Worm (Caenorhabditis elegans) whole organism, L1 larva: ENCODE results near the gene btbd-10.

Experiments used
- fos-1 ChIP-seq: fragments of 150-350 bp; optimal IDR thresholded peaks from 2 replicates; lab custom pipeline; 2014; ENCODE audit warnings: missing biosample characterization, missing genetic modification characterization
- hlh-4 ChIP-seq: sonication (generic microtip); optimal IDR thresholded peaks from 2 replicates; lab custom pipeline; 2016; ENCODE audit warnings: mild to moderate bottlenecking, missing genetic modification characterization, missing compliant biosample characterization
- nhr-11 ChIP-seq: fragments of 150-350 bp; optimal IDR thresholded peaks from 2 replicates; lab custom pipeline; 2014; ENCODE audit warnings: missing biosample characterization, missing genetic modification characterization
- nhr-12 ChIP-seq: sonication (generic microtip); optimal IDR thresholded peaks from 2 replicates; lab custom pipeline; 2017; ENCODE audit warnings: missing biosample characterization, missing genetic modification characterization
- nhr-71 ChIP-seq: sonication (generic microtip); optimal IDR thresholded peaks from 2 replicates; lab custom pipeline; 2016; ENCODE audit warnings: mild to moderate bottlenecking, missing genetic modification characterization, moderate library complexity, missing compliant biosample characterization
- nhr-77 ChIP-seq: fragments of 150-350 bp; optimal IDR thresholded peaks from 2 replicates; lab custom pipeline; 2014; ENCODE audit warnings: missing biosample characterization, missing genetic modification characterization
- pqm-1 ChIP-seq: sonication (generic microtip); optimal IDR thresholded peaks from 3 replicates; lab custom pipeline; 2017; ENCODE audit warnings: missing biosample characterization, missing genetic modification characterization
- skn-1 ChIP-seq: fragments of 150-350 bp; optimal IDR thresholded peaks from 2 replicates; lab custom pipeline; 2014; ENCODE audit warnings: missing biosample characterization, missing genetic modification characterization
- snpc-4 ChIP-seq: fragments of 150-350 bp; optimal IDR thresholded peaks from 2 replicates; lab custom pipeline; 2014; ENCODE audit warnings: missing biosample characterization, missing genetic modification characterization
- xbp-1 ChIP-seq: sonication (generic microtip); optimal IDR thresholded peaks from 2 replicates; lab custom pipeline; 2016; ENCODE audit warnings: missing genetic modification characterization, missing compliant biosample characterization

DNA sequence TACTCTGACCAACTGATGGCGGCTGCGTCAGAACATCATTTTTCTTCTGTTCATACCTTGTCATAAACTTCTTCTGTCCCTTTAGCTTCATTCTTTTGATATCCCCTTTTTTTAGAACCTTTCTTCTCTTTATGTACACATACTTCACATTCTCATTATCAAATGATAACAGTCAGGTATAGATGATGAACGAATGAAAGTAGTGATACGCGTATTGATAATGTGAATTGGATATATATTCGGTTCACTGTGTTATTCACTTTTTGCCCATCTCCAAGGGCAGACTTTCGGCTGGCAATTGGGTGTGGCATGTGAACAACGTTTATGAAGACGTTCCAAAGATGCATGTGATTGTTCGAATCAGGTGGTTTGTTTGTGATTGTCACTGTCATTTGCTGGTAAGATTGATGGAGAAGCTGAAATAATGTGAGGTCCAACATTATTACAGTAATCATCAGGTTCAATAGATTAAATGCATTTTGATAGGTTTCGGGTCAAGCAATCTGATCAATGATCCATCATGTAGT lies 30.4 kb upstream of the btbd-10 start, which contains the start of gene F11G11.15:
- TF ChIP-seq nhr-11 (tag; lab: Kevin White, UChicago), result no peak
- TF ChIP-seq skn-1, result no peak
- TF ChIP-seq nhr-12, result no peak
- no peak for TF ChIP-seq fos-1 (tag; lab: Kevin White, UChicago)
- TF ChIP-seq nhr-77 (tag; lab: Kevin White, UChicago), result no peak
- no peak for TF ChIP-seq hlh-4 (tag; lab: Kevin White, UChicago)
- no peak for TF ChIP-seq xbp-1 (tag; lab: Kevin White, UChicago)
- no peak for TF ChIP-seq snpc-4 (tag; lab: Kevin White, UChicago)
- TF ChIP-seq nhr-71 (tag; lab: Kevin White, UChicago), result no peak
- no peak for TF ChIP-seq pqm-1 (tag; lab: Kevin White, UChicago)
